Fruit fly (Drosophila melanogaster): ENCODE results near the gene ko.

Gene ko

dm6 chr3L:21047037-21047436, 83.9 kb downstream of the ko start (continued):
- TF ChIP-seq CG3281 (GFP tag; optimal IDR thresholded peaks at IDR 0.05) (peak; percentile 29), wdn (GFP tag; IDR thresholded peaks at IDR 0.05) (no peak), ewg (GFP tag; optimal IDR thresholded peaks at IDR 0.05) (no peak), CG10543 (GFP tag; optimal IDR thresholded peaks at IDR 0.05) (no peak), toy (GFP tag; IDR thresholded peaks at IDR 0.05) (no peak), CG15269 (tag; optimal IDR thresholded peaks at IDR 0.05) (peak; percentile 31), CG31441 (GFP tag; IDR thresholded peaks at IDR 0.05) (peak; percentile 71), crol (GFP tag; IDR thresholded peaks at IDR 0.05) (no peak), prd (optimal IDR thresholded peaks at IDR 0.05) (no peak), prd (GFP tag; IDR thresholded peaks at IDR 0.05) (peak; percentile 44; the same call in 1 of the 3 replicates), CG11247 (GFP tag; IDR thresholded peaks at IDR 0.05) (no peak), CG14710 (tag; optimal IDR thresholded peaks at IDR 0.05) (peak; percentile 69), Myb (GFP tag; optimal IDR thresholded peaks at IDR 0.05) (no peak), CG18764 (GFP tag; optimal IDR thresholded peaks at IDR 0.05) (peak; percentile 8), NfI (GFP tag; optimal IDR thresholded peaks at IDR 0.05) (no peak), tap (tag; optimal IDR thresholded peaks at IDR 0.05) (no peak), ATbp (GFP tag; optimal IDR thresholded peaks at IDR 0.05) (peak; percentile 27), ac (GFP tag; optimal IDR thresholded peaks at IDR 0.05) (no peak), CG13424 (tag; optimal IDR thresholded peaks at IDR 0.05) (peak; percentile 22), CG11093 (GFP tag; IDR thresholded peaks at IDR 0.05) (no peak), Vsx1 (GFP tag; optimal IDR thresholded peaks at IDR 0.05) (peak; percentile 9), zfh1 (GFP tag; IDR thresholded peaks at IDR 0.05) (no peak), tgo (GFP tag; IDR thresholded peaks at IDR 0.05) (no peak; the same call in 2 of the 3 replicates), CG17568 (GFP tag; optimal IDR thresholded peaks at IDR 0.05) (no peak), tup (GFP tag; optimal IDR thresholded peaks at IDR 0.05) (peak; percentile 3), CG6254 (GFP tag; optimal IDR thresholded peaks at IDR 0.05) (peak; percentile 14), Lhr (GFP tag; optimal IDR thresholded peaks at IDR 0.05) (no peak), fd96Cb (tag; optimal IDR thresholded peaks at IDR 0.05) (peak; percentile 43), gsb-n (tag; optimal IDR thresholded peaks at IDR 0.05) (peak; percentile 61), CG34422 (GFP tag; IDR thresholded peaks at IDR 0.05) (peak; percentile 49; the same call in 2 of the 3 replicates), danr (GFP tag; IDR thresholded peaks at IDR 0.05) (no peak), CG2120 (GFP tag; optimal IDR thresholded peaks at IDR 0.05) (peak; percentile 27), CG15011 (GFP tag; optimal IDR thresholded peaks at IDR 0.05) (no peak), nerfin-1 (tag; optimal IDR thresholded peaks at IDR 0.05) (no peak), org-1 (GFP tag; optimal IDR thresholded peaks at IDR 0.05) (no peak), sisA (GFP tag; IDR thresholded peaks at IDR 0.05) (no peak), CG10267 (tag; optimal IDR thresholded peaks at IDR 0.05) (peak; percentile 61), CG18599 (GFP tag; optimal IDR thresholded peaks at IDR 0.05) (peak; percentile 54), Pdp1 (GFP tag; optimal IDR thresholded peaks at IDR 0.05) (no peak), Gug (GFP tag; IDR thresholded peaks at IDR 0.05) (no peak), CG17359 (tag; optimal IDR thresholded peaks at IDR 0.05) (peak; percentile 36), CG17328 (GFP tag; IDR thresholded peaks at IDR 0.05) (peak; percentile 72), CG10321 (GFP tag; IDR thresholded peaks at IDR 0.05) (no peak), CG30403 (GFP tag; optimal IDR thresholded peaks at IDR 0.05) (peak; percentile 42), CG10366 (GFP tag; IDR thresholded peaks at IDR 0.05) (no peak), ci (GFP tag; IDR thresholded peaks at IDR 0.05) (peak; percentile 71; the same call in 2 of the 3 replicates), Xbp1 (GFP tag; optimal IDR thresholded peaks at IDR 0.05) (peak; percentile 39), cad (GFP tag; optimal IDR thresholded peaks at IDR 0.05) (no peak), dmrt11E (tag; optimal IDR thresholded peaks at IDR 0.05) (peak; percentile 78), CG1603 (tag; optimal IDR thresholded peaks at IDR 0.05) (no peak), Awh (GFP tag; IDR thresholded peaks at IDR 0.05) (0 out of 2 replicates have a peak, but pooled peaks have one; percentile 42)
